Fruit fly (Drosophila melanogaster): ENCODE results near the gene CG13738.
A peak's percentile ranks its signal among the peaks of the same experiment; 100 is the strongest.

The CG13738 gene

dm6 chr3L:13964635-13965501 lies 8.4 kb downstream of the CG13738 start, which contains the start of the genes Meics, Nxf3 and ssp2 (continued):
- no peak for TF ChIP-seq fru (optimal IDR thresholded peaks at IDR 0.05)
- TF ChIP-seq ken (GFP tag; IDR thresholded peaks at IDR 0.05), result peak; percentile 60; the same call in 2 of the 3 replicates
- no peak for TF ChIP-seq Optix (GFP tag; IDR thresholded peaks at IDR 0.05)
- TF ChIP-seq CG15514 (GFP tag; optimal IDR thresholded peaks at IDR 0.05), result no peak
- TF ChIP-seq zf30C (GFP tag; optimal IDR thresholded peaks at IDR 0.05), result no peak
- TF ChIP-seq CG12071 (GFP tag; optimal IDR thresholded peaks at IDR 0.05), result no peak
- peak; percentile 74 for TF ChIP-seq CG9932 (GFP tag; IDR thresholded peaks at IDR 0.05)
- peak; percentile 48 for TF ChIP-seq stwl (tag; optimal IDR thresholded peaks at IDR 0.05)
- TF ChIP-seq CG12155 (GFP tag; optimal IDR thresholded peaks at IDR 0.05), result peak; percentile 2
- TF ChIP-seq bcd (GFP tag; optimal IDR thresholded peaks at IDR 0.05), result no peak
- peak; percentile 40 for TF ChIP-seq Dp (GFP tag; optimal IDR thresholded peaks at IDR 0.05)
- TF ChIP-seq Chrac-16 (GFP tag; optimal IDR thresholded peaks at IDR 0.05), result peak; percentile 7
- no peak for TF ChIP-seq Camta (GFP tag; optimal IDR thresholded peaks at IDR 0.05)
- peak; percentile 68 for TF ChIP-seq CG6791 (GFP tag; IDR thresholded peaks at IDR 0.05; ENCODE audit: partially characterized antibody)
- peak; percentile 11 for TF ChIP-seq CG18619 (GFP tag; optimal IDR thresholded peaks at IDR 0.05)
- peak; percentile 78 for TF ChIP-seq CG16813 (GFP tag; IDR thresholded peaks at IDR 0.05; ENCODE audit: partially characterized antibody)
- TF ChIP-seq CG2116 (GFP tag; optimal IDR thresholded peaks at IDR 0.05), result peak; percentile 57
- 0 out of 2 replicates have a peak, but pooled peaks have one; percentile 12 for TF ChIP-seq CG32772 (GFP tag; IDR thresholded peaks at IDR 0.05)
- TF ChIP-seq CG1602 (GFP tag; optimal IDR thresholded peaks at IDR 0.05), result no peak
- TF ChIP-seq unc-4 (GFP tag; IDR thresholded peaks at IDR 0.05; ENCODE audit: partially characterized antibody), result peak; percentile 48; the same call in 1 of the 2 replicates
- TF ChIP-seq CG17802 (tag; optimal IDR thresholded peaks at IDR 0.05), result no peak
- TF ChIP-seq da (GFP tag; optimal IDR thresholded peaks at IDR 0.05), result no peak
- TF ChIP-seq CG2120 (GFP tag; optimal IDR thresholded peaks at IDR 0.05), result peak; percentile 51
- peak; percentile 31; the same call in 1 of the 2 replicates for TF ChIP-seq CG2129 (GFP tag; IDR thresholded peaks at IDR 0.05; ENCODE audit: partially characterized antibody)
- peak; percentile 16 for TF ChIP-seq CG16863 (GFP tag; optimal IDR thresholded peaks at IDR 0.05)
- peak; percentile 36; the same call in 1 of the 2 replicates for TF ChIP-seq CG32532 (GFP tag; IDR thresholded peaks at IDR 0.05)
- peak; percentile 26 for TF ChIP-seq Dek (tag; optimal IDR thresholded peaks at IDR 0.05)
- TF ChIP-seq CG14710 (tag; optimal IDR thresholded peaks at IDR 0.05), result peak; percentile 88
- TF ChIP-seq CG10979 (tag; optimal IDR thresholded peaks at IDR 0.05), result no peak
- peak; percentile 92 for TF ChIP-seq CG4360 (GFP tag; IDR thresholded peaks at IDR 0.05)
- TF ChIP-seq lov (optimal IDR thresholded peaks at IDR 0.05), result no peak
- 0 out of 3 replicates have a peak, but pooled peaks have one; percentile 38 for TF ChIP-seq lov (GFP tag; IDR thresholded peaks at IDR 0.05)
- TF ChIP-seq vnd (GFP tag; IDR thresholded peaks at IDR 0.05; ENCODE audit: partially characterized antibody), result peak; percentile 61
- peak in 1 of 2 experiments; percentile 20 for TF ChIP-seq dpn (GFP tag; optimal IDR thresholded peaks at IDR 0.05)
- peak; percentile 58 for TF ChIP-seq CG1603 (tag; optimal IDR thresholded peaks at IDR 0.05)
- no peak for TF ChIP-seq CG7357 (GFP tag; IDR thresholded peaks at IDR 0.05)
- TF ChIP-seq CG10267 (tag; optimal IDR thresholded peaks at IDR 0.05), result peak; percentile 41
- TF ChIP-seq CG10431 (GFP tag; optimal IDR thresholded peaks at IDR 0.05), result no peak
- TF ChIP-seq Mes4 (GFP tag; optimal IDR thresholded peaks at IDR 0.05), result no peak

dm6 chr3L:13957789-13958188 lies 15.5 kb downstream of the CG13738 start:
- TF ChIP-seq hkb (optimal IDR thresholded peaks at IDR 0.05), result peak; percentile 12
- TF ChIP-seq hkb (GFP tag; IDR thresholded peaks at IDR 0.05), result no peak
- TF ChIP-seq run (tag; optimal IDR thresholded peaks at IDR 0.05), result no peak

Data from whole organism, embryonic.